Worm (Caenorhabditis elegans) whole organism, L3 larva: ENCODE measurements around the gene hmg-11.

Source experiments
- R02D3.7 ChIP-seq: fragments of 150-350 bp; optimal IDR thresholded peaks from 2 replicates; lab custom pipeline; 2014; ENCODE audit warnings: missing biosample characterization, missing genetic modification characterization
- ZK546.5 ChIP-seq: sonication (generic microtip); optimal IDR thresholded peaks from 2 replicates; lab custom pipeline; 2017; ENCODE audit warnings: missing biosample characterization, missing genetic modification characterization
- aly-2 ChIP-seq: fragments of 150-350 bp; optimal IDR thresholded peaks from 2 replicates; lab custom pipeline; 2014; ENCODE audit warnings: missing biosample characterization, missing genetic modification characterization
- ama-1 ChIP-seq: fragments of 150-350 bp; optimal IDR thresholded peaks from 2 replicates; lab custom pipeline; 2018
- ceh-16 ChIP-seq: sonication (generic microtip); optimal IDR thresholded peaks from 2 replicates; lab custom pipeline; 2017; ENCODE audit warnings: missing biosample characterization, missing genetic modification characterization
- ceh-28 ChIP-seq: fragments of 150-350 bp; optimal IDR thresholded peaks from 2 replicates; lab custom pipeline; 2014; ENCODE audit warnings: missing biosample characterization, missing genetic modification reagents, missing genetic modification characterization
- ceh-82 ChIP-seq: fragments of 150-350 bp; optimal IDR thresholded peaks from 2 replicates; lab custom pipeline; 2014; ENCODE audit warnings: missing biosample characterization, missing genetic modification characterization
- ceh-9 ChIP-seq: sonication (generic microtip); optimal IDR thresholded peaks from 2 replicates; lab custom pipeline; 2018; ENCODE audit warnings: missing biosample characterization, missing genetic modification characterization
- daf-12 ChIP-seq: fragments of 150-350 bp; optimal IDR thresholded peaks from 2 replicates; lab custom pipeline; 2014; ENCODE audit warnings: missing biosample characterization, missing genetic modification reagents, missing genetic modification characterization
- egl-27 ChIP-seq: sonication (generic microtip); optimal IDR thresholded peaks from 4 replicates; lab custom pipeline; 2017; ENCODE audit warnings: missing biosample characterization, missing genetic modification reagents, missing genetic modification characterization
- egl-5 ChIP-seq: fragments of 150-350 bp; optimal IDR thresholded peaks from 2 replicates; lab custom pipeline; 2017; ENCODE audit warnings: missing biosample characterization, missing genetic modification reagents, missing genetic modification characterization, inconsistent platforms
- elt-1 ChIP-seq: fragments of 150-350 bp; optimal IDR thresholded peaks from 2 replicates; lab custom pipeline; 2014; ENCODE audit warnings: missing biosample characterization, missing genetic modification characterization
- elt-2 ChIP-seq: sonication (generic microtip); optimal IDR thresholded peaks from 2 replicates; lab custom pipeline; 2016; ENCODE audit warnings: missing genetic modification reagents, mild to moderate bottlenecking, missing genetic modification characterization, missing compliant biosample characterization
- elt-3 ChIP-seq, 3 experiments: fragments of 150-350 bp in 1 of 3; sonication (generic microtip) in 2 of 3; optimal IDR thresholded peaks; 2 replicates in 2 of 3; 4 replicates in 1 of 3; lab custom pipeline; 2014 to 2017; ENCODE audit warnings: missing biosample characterization in 3 of 3, missing genetic modification characterization in 3 of 3
- eor-1 ChIP-seq, 2 experiments: fragments of 150-350 bp; optimal IDR thresholded peaks; 2 replicates each; lab custom pipeline; 2014 to 2018; ENCODE audit warnings: missing biosample characterization in 2 of 2, missing genetic modification characterization in 2 of 2
- fkh-10 ChIP-seq: sonication (generic microtip); optimal IDR thresholded peaks from 2 replicates; lab custom pipeline; 2017; ENCODE audit warnings: missing biosample characterization, missing genetic modification reagents, missing genetic modification characterization
- fkh-2 ChIP-seq: fragments of 150-350 bp; optimal IDR thresholded peaks from 2 replicates; lab custom pipeline; 2014; ENCODE audit warnings: missing biosample characterization, missing genetic modification reagents, missing genetic modification characterization
- fos-1 ChIP-seq: fragments of 150-350 bp; optimal IDR thresholded peaks from 2 replicates; lab custom pipeline; 2014; ENCODE audit warnings: missing biosample characterization, missing genetic modification characterization
- hmg-11 ChIP-seq: sonication (generic microtip); optimal IDR thresholded peaks from 2 replicates; lab custom pipeline; 2016; ENCODE audit warnings: missing genetic modification characterization, missing compliant biosample characterization
- jun-1 ChIP-seq: fragments of 150-350 bp; optimal IDR thresholded peaks from 2 replicates; lab custom pipeline; 2014; ENCODE audit warnings: missing biosample characterization, missing genetic modification reagents, missing genetic modification characterization
- lin-15B ChIP-seq: fragments of 150-350 bp; optimal IDR thresholded peaks from 2 replicates; lab custom pipeline; 2014; ENCODE audit warnings: missing biosample characterization, missing genetic modification characterization
- lin-39 ChIP-seq: fragments of 150-350 bp; optimal IDR thresholded peaks from 2 replicates; lab custom pipeline; 2018; ENCODE audit warnings: missing biosample characterization, missing genetic modification reagents, missing genetic modification characterization
- lsy-12 ChIP-seq: sonication (generic microtip); optimal IDR thresholded peaks from 2 replicates; lab custom pipeline; 2016; ENCODE audit warnings: mild to moderate bottlenecking, missing genetic modification characterization, missing compliant biosample characterization
- mdl-1 ChIP-seq: fragments of 150-350 bp; optimal IDR thresholded peaks from 2 replicates; lab custom pipeline; 2014; ENCODE audit warnings: missing biosample characterization, missing genetic modification characterization
- mml-1 ChIP-seq: fragments of 150-350 bp; sonication (generic microtip); optimal IDR thresholded peaks from 3 replicates; lab custom pipeline; 2014; ENCODE audit warnings: missing biosample characterization, missing genetic modification characterization
- nfya-1 ChIP-seq: sonication (generic microtip); optimal IDR thresholded peaks from 2 replicates; lab custom pipeline; 2017; ENCODE audit warnings: missing genetic modification characterization, mild to moderate bottlenecking, missing compliant biosample characterization, antibody characterized with exemption, moderate library complexity; ENCODE audit not compliant: insufficient read depth
- nhr-11 ChIP-seq: fragments of 150-350 bp; optimal IDR thresholded peaks from 2 replicates; lab custom pipeline; 2014; ENCODE audit warnings: missing biosample characterization, missing genetic modification characterization
- nhr-12 ChIP-seq: fragments of 150-350 bp; optimal IDR thresholded peaks from 2 replicates; lab custom pipeline; 2014; ENCODE audit warnings: missing biosample characterization, missing genetic modification characterization
- nhr-23 ChIP-seq: fragments of 150-350 bp; optimal IDR thresholded peaks from 2 replicates; lab custom pipeline; 2014; ENCODE audit warnings: missing biosample characterization, missing genetic modification reagents, missing genetic modification characterization
- nhr-237 ChIP-seq: fragments of 150-350 bp; optimal IDR thresholded peaks from 2 replicates; lab custom pipeline; 2014; ENCODE audit warnings: missing biosample characterization, missing genetic modification characterization
- nhr-25 ChIP-seq: sonication (generic microtip); optimal IDR thresholded peaks from 2 replicates; lab custom pipeline; 2017; ENCODE audit warnings: missing biosample characterization, missing genetic modification characterization
- nhr-28 ChIP-seq: fragments of 150-350 bp; optimal IDR thresholded peaks from 2 replicates; lab custom pipeline; 2014; ENCODE audit warnings: missing biosample characterization, missing genetic modification characterization
- nhr-43 ChIP-seq: sonication (generic microtip); optimal IDR thresholded peaks from 2 replicates; lab custom pipeline; 2016; ENCODE audit warnings: mild to moderate bottlenecking, missing genetic modification characterization, missing compliant biosample characterization; ENCODE audit not compliant: poor library complexity, severe bottlenecking
- nhr-67 ChIP-seq: fragments of 150-350 bp; optimal IDR thresholded peaks from 2 replicates; lab custom pipeline; 2014; ENCODE audit warnings: missing biosample characterization, missing genetic modification characterization
- nhr-76 ChIP-seq: fragments of 150-350 bp; sonication (generic microtip); optimal IDR thresholded peaks from 5 replicates; lab custom pipeline; 2014; ENCODE audit warnings: missing biosample characterization, missing genetic modification characterization
- nhr-77 ChIP-seq: fragments of 150-350 bp; optimal IDR thresholded peaks from 2 replicates; lab custom pipeline; 2014; ENCODE audit warnings: missing biosample characterization, missing genetic modification characterization
- pha-4 ChIP-seq: fragments of 150-350 bp; optimal IDR thresholded peaks from 2 replicates; lab custom pipeline; 2014; ENCODE audit warnings: missing biosample characterization, missing genetic modification reagents, missing genetic modification characterization
- pqm-1 ChIP-seq: fragments of 150-350 bp; optimal IDR thresholded peaks from 2 replicates; lab custom pipeline; 2017; ENCODE audit warnings: missing biosample characterization, missing genetic modification characterization, inconsistent platforms
- sea-2 ChIP-seq: fragments of 150-350 bp; sonication (generic microtip); optimal IDR thresholded peaks from 4 replicates; lab custom pipeline; 2014; ENCODE audit warnings: missing biosample characterization, missing genetic modification reagents, missing genetic modification characterization
- skn-1 ChIP-seq: fragments of 150-350 bp; optimal IDR thresholded peaks from 2 replicates; lab custom pipeline; 2014; ENCODE audit warnings: missing biosample characterization, missing genetic modification characterization
- snpc-4 ChIP-seq: fragments of 150-350 bp; optimal IDR thresholded peaks from 2 replicates; lab custom pipeline; 2014; ENCODE audit warnings: missing biosample characterization, missing genetic modification characterization
- tbx-2 ChIP-seq: sonication (generic microtip); optimal IDR thresholded peaks from 2 replicates; lab custom pipeline; 2016; ENCODE audit warnings: mild to moderate bottlenecking, missing genetic modification characterization, missing compliant biosample characterization
- unc-39 ChIP-seq: sonication (generic microtip); optimal IDR thresholded peaks from 4 replicates; lab custom pipeline; 2017; ENCODE audit warnings: missing biosample characterization, missing genetic modification characterization
- unc-62 ChIP-seq: fragments of 150-350 bp; sonication (generic microtip); optimal IDR thresholded peaks from 4 replicates; lab custom pipeline; 2014; ENCODE audit warnings: missing biosample characterization, missing genetic modification reagents, missing genetic modification characterization
- zag-1 ChIP-seq: fragments of 150-350 bp; optimal IDR thresholded peaks from 2 replicates; lab custom pipeline; 2014; ENCODE audit warnings: missing biosample characterization, missing genetic modification characterization
- ztf-11 ChIP-seq: fragments of 150-350 bp; optimal IDR thresholded peaks from 2 replicates; lab custom pipeline; 2014; ENCODE audit warnings: missing biosample characterization, missing genetic modification characterization
- ztf-4 ChIP-seq: fragments of 150-350 bp; optimal IDR thresholded peaks from 2 replicates; lab custom pipeline; 2014; ENCODE audit warnings: missing biosample characterization, missing genetic modification characterization

The hmg-11 gene

ce11 chrII:4701482-4702119 is 28.7 kb downstream of the hmg-11 start, which contains the start of gene unc-85:
Gene unc-85 (plus strand): TSS chrII:4702069.
- TF ChIP-seq nhr-43 (tag; lab: Kevin White, UChicago) (peak; percentile 46), nhr-25 (tag; lab: Kevin White, UChicago) (peak; percentile 45), ceh-28 (tag; lab: Kevin White, UChicago) (peak; percentile 63), lsy-12 (tag; lab: Kevin White, UChicago) (peak; percentile 94), lin-15B (tag; lab: Kevin White, UChicago) (peak; percentile 80), R02D3.7 (tag; lab: Kevin White, UChicago) (peak; percentile 62), nhr-23 (tag; lab: Kevin White, UChicago) (peak; percentile 21), tbx-2 (peak; percentile 32), pha-4 (peak; percentile 51), lin-39 (peak; percentile 24), nfya-1 (peak; percentile 78), hmg-11 (tag; lab: Kevin White, UChicago) (peak; percentile 48), snpc-4 (tag; lab: Kevin White, UChicago) (peak; percentile 33), elt-2 (peak; percentile 67)

ce11 chrII:4703011-4703410 is 30.1 kb downstream of the hmg-11 start:
- TF ChIP-seq ztf-4 (tag; lab: Kevin White, UChicago) (no peak), R02D3.7 (tag; lab: Kevin White, UChicago) (no peak), ceh-16 (no peak), ceh-28 (tag; lab: Kevin White, UChicago) (no peak), elt-1 (tag; lab: Kevin White, UChicago) (no peak)

ce11 chrII:4706359-4706871 is 33.5 kb downstream of the hmg-11 start, which contains the start of the genes F10G7.9 and tsn-1:
Gene F10G7.9 (minus strand): TSS chrII:4706485.
Gene tsn-1 (plus strand): TSS chrII:4706821.
- TF ChIP-seq nhr-43 (tag; lab: Kevin White, UChicago) (peak; percentile 29), nhr-23 (tag; lab: Kevin White, UChicago) (peak; percentile 63), nhr-237 (no peak), unc-39 (tag; lab: Kevin White, UChicago) (no peak), nhr-28 (no peak), ztf-4 (tag; lab: Kevin White, UChicago) (no peak), lin-15B (tag; lab: Kevin White, UChicago) (peak; percentile 82), mdl-1 (tag; lab: Kevin White, UChicago) (no peak), elt-3 (tag; optimal IDR thresholded peaks at IDR 0.05; lab: Kevin White, UChicago) (no peak), egl-27 (tag; lab: Kevin White, UChicago) (no peak), ZK546.5 (tag; lab: Kevin White, UChicago) (no peak), nhr-67 (tag; lab: Kevin White, UChicago) (no peak), snpc-4 (tag; lab: Kevin White, UChicago) (no peak), fkh-10 (GFP tag; lab: Kevin White, UChicago) (no peak), hmg-11 (tag; lab: Kevin White, UChicago) (peak; percentile 61), sea-2 (no peak), ztf-11 (tag; lab: Kevin White, UChicago) (no peak), aly-2 (tag; lab: Kevin White, UChicago) (no peak), ceh-9 (tag; lab: Kevin White, UChicago) (no peak), daf-12 (no peak), elt-1 (tag; lab: Kevin White, UChicago) (no peak), elt-2 (peak; percentile 68), nhr-25 (tag; lab: Kevin White, UChicago) (peak; percentile 81), nhr-76 (no peak), nhr-11 (tag; lab: Kevin White, UChicago) (no peak), lin-39 (no peak), nhr-12 (tag; lab: Kevin White, UChicago) (no peak), mml-1 (tag; lab: Kevin White, UChicago) (no peak), nhr-77 (tag; lab: Kevin White, UChicago) (no peak), pqm-1 (tag; lab: Kevin White, UChicago) (peak; percentile 48), jun-1 (tag; lab: Kevin White, UChicago) (no peak), R02D3.7 (tag; lab: Kevin White, UChicago) (no peak), eor-1 (tag; optimal IDR thresholded peaks at IDR 0.05; lab: Kevin White, UChicago) (no peak), fkh-2 (tag; lab: Kevin White, UChicago) (no peak), nfya-1 (peak; percentile 92), zag-1 (tag; lab: Kevin White, UChicago) (no peak), ceh-28 (tag; lab: Kevin White, UChicago) (peak; percentile 36), ceh-82 (tag; lab: Kevin White, UChicago) (no peak), tbx-2 (no peak), skn-1 (tag; lab: Kevin White, UChicago) (peak; percentile 75), ama-1 (lab: Kevin White, UChicago) (no peak), unc-62 (no peak), egl-5 (tag; lab: Kevin White, UChicago) (no peak), pha-4 (peak; percentile 77), fos-1 (tag; lab: Kevin White, UChicago) (no peak)
